Fruit fly (Drosophila melanogaster): ENCODE data around the gene mia.

dm6 chr3R:5571756-5572155, 20.8 kb upstream of the mia start:
- no peak for TF ChIP-seq rn (GFP tag; IDR thresholded peaks at IDR 0.05)
- no peak for TF ChIP-seq CG34367 (tag; optimal IDR thresholded peaks at IDR 0.05)
- TF ChIP-seq Pif1A (GFP tag; optimal IDR thresholded peaks at IDR 0.05) = no peak
- TF ChIP-seq CG9948 (tag; optimal IDR thresholded peaks at IDR 0.05) = no peak
- TF ChIP-seq EcR (GFP tag; optimal IDR thresholded peaks at IDR 0.05) = peak; percentile 43
- TF ChIP-seq Ets98B (GFP tag; IDR thresholded peaks at IDR 0.05) = no peak
- TF ChIP-seq CG4496 (GFP tag; IDR thresholded peaks at IDR 0.05) = no peak
- no peak for TF ChIP-seq CG32121 (GFP tag; IDR thresholded peaks at IDR 0.05)
- TF ChIP-seq D1 (tag; optimal IDR thresholded peaks at IDR 0.05) = no peak
- TF ChIP-seq Snoo (tag; optimal IDR thresholded peaks at IDR 0.05) = no peak
- no peak for TF ChIP-seq CG10348 (GFP tag; IDR thresholded peaks at IDR 0.05)
- no peak for TF ChIP-seq gl (tag; optimal IDR thresholded peaks at IDR 0.05)
- TF ChIP-seq CG15710 (tag; optimal IDR thresholded peaks at IDR 0.05) = no peak
- TF ChIP-seq CG14655 (GFP tag; optimal IDR thresholded peaks at IDR 0.05) = no peak

Measured in whole organism, pupa.